Fruit fly (Drosophila melanogaster): ENCODE measurements around the gene Nubp1.

The Nubp1 gene

dm6 chr2L:16752340-16752739, 20.0 kb downstream of the Nubp1 start:
- TF ChIP-seq EcR (GFP tag; optimal IDR thresholded peaks at IDR 0.05) (no peak), pan (optimal IDR thresholded peaks at IDR 0.05) (no peak), Dll (optimal IDR thresholded peaks at IDR 0.05) (no peak), psq (optimal IDR thresholded peaks at IDR 0.05) (no peak), usp (GFP tag; optimal IDR thresholded peaks at IDR 0.05) (no peak), CG8478 (optimal IDR thresholded peaks at IDR 0.05) (no peak)

DNA sequence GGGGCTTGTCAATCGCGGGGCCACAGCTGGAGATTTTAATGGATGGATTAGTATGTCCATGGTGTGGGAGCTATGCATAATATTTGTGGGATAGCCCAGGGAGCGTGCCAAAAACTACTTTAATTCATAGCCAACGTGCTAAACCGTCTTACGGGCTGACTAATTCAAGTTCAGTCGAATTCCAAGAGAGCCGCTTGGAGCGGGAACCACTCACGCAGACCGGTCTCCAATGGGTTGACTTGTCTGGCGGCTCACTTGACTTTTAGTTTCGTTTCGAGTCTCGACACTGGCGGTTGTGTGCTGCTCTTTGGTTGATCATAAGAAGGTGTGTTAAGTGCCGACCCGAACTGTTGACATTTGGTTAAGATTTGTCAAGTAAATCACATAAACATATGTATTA, 21.7 kb downstream of the Nubp1 start, which contains the start of gene yellow-b:
Gene yellow-b (plus strand): TSS at position 263 of the 400 bp plus-strand sequence.
- no peak for TF ChIP-seq pan (optimal IDR thresholded peaks at IDR 0.05)
- TF ChIP-seq psq (optimal IDR thresholded peaks at IDR 0.05), result no peak

dm6 chr2L:16760504-16761417, 28.4 kb downstream of the Nubp1 start, which contains the start of gene ppk17:
Gene ppk17, minus strand, starts transcription at chr2L:16760554.
- TF ChIP-seq EcR (GFP tag; optimal IDR thresholded peaks at IDR 0.05) (no peak), CG8478 (optimal IDR thresholded peaks at IDR 0.05) (no peak), psq (optimal IDR thresholded peaks at IDR 0.05) (no peak), usp (GFP tag; optimal IDR thresholded peaks at IDR 0.05) (no peak), pan (optimal IDR thresholded peaks at IDR 0.05) (no peak), Dll (optimal IDR thresholded peaks at IDR 0.05) (no peak)

- no peak for TF ChIP-seq pan (optimal IDR thresholded peaks at IDR 0.05)
These were observed 29.5 kb downstream of the Nubp1 start for dm6 chr2L:16761891-16762290.

- TF ChIP-seq psq (optimal IDR thresholded peaks at IDR 0.05), result no peak
- TF ChIP-seq CG8478 (optimal IDR thresholded peaks at IDR 0.05), result no peak
- no peak for TF ChIP-seq EcR (GFP tag; optimal IDR thresholded peaks at IDR 0.05)
- no peak for TF ChIP-seq Dll (optimal IDR thresholded peaks at IDR 0.05)
- TF ChIP-seq pan (optimal IDR thresholded peaks at IDR 0.05), result no peak
- no peak for TF ChIP-seq usp (GFP tag; optimal IDR thresholded peaks at IDR 0.05)
These were observed 32.1 kb downstream of the Nubp1 start for dm6 chr2L:16764480-16764879.

DNA sequence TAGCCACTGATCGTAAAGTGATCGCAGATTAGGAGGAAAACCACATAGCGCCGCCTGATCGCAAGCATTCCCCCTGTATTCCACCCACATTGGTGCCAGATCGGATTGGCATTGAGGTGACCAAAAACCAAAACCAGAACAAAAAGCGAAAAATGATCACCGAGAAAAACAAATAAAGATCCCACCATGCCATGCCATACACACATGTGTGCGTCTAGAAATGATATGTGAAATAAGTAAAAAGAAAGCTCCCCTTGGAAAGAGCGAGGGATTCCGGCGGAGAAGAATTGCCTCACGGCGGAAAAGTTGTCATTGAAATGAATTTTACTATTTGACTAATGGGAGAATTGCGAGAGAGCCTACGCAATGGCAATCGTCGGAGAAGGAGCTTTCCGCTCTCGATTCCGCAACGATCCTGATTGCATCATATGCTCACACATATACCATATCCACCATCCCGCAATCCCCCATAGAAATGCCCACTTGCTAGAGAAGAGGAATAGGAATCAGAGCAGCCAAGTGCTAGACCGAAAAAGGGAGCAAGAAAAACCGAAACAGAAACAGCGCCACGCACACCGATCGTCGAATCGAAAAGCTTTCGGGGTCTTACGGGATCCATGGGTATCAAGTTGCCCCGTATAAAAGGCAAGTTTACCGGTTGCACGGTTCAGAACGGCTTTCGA, 33.9 kb downstream of the Nubp1 start, which contains the start of gene Mhc:
Gene Mhc (plus strand): TSS at position 497 of the 683 bp plus-strand sequence.
- no peak for TF ChIP-seq usp (GFP tag; optimal IDR thresholded peaks at IDR 0.05)
- TF ChIP-seq pan (optimal IDR thresholded peaks at IDR 0.05), result no peak
- TF ChIP-seq EcR (GFP tag; optimal IDR thresholded peaks at IDR 0.05), result no peak
- no peak for TF ChIP-seq psq (optimal IDR thresholded peaks at IDR 0.05)
- no peak for TF ChIP-seq CG8478 (optimal IDR thresholded peaks at IDR 0.05)
- TF ChIP-seq Dll (optimal IDR thresholded peaks at IDR 0.05), result no peak
